Fruit fly (Drosophila melanogaster) whole organism, prepupa: Measurements from ENCODE around the gene CG6340.
A peak's percentile ranks its signal among the peaks of the same experiment; 100 is the strongest.

Experiments
- Eip93F ChIP-seq: fragments of 200-800 bp; sonication (Bioruptor generic); optimal IDR thresholded peaks from 2 replicates; lab custom pipeline; 2016; ENCODE audit warnings: missing biosample characterization, mild to moderate bottlenecking, missing genetic modification characterization
- Gug ChIP-seq: fragments of 200-800 bp; sonication (Bioruptor generic); IDR thresholded peaks from 2 replicates; pipeline ENCODE4 v1.3.6; 2022; ENCODE audit warnings: missing biosample characterization, missing genetic modification characterization
- Hr39 ChIP-seq: fragments of 200-800 bp; sonication (Bioruptor generic); optimal IDR thresholded peaks from 2 replicates; lab custom pipeline; 2016; ENCODE audit warnings: missing biosample characterization, missing genetic modification characterization
- Sox14 ChIP-seq: fragments of 200-800 bp; sonication (Bioruptor generic); optimal IDR thresholded peaks from 3 replicates; lab custom pipeline; 2016; ENCODE audit warnings: missing biosample characterization, missing genetic modification characterization
- Sox15 ChIP-seq: fragments of 200-800 bp; sonication (Bioruptor generic); optimal IDR thresholded peaks from 3 replicates; lab custom pipeline; 2016; ENCODE audit warnings: missing biosample characterization, missing genetic modification characterization
- fd59A ChIP-seq: fragments of 200-800 bp; sonication (Bioruptor generic); optimal IDR thresholded peaks from 2 replicates; lab custom pipeline; 2017; ENCODE audit warnings: missing biosample characterization, mild to moderate bottlenecking, missing genetic modification characterization, missing genetic modification reagents
- svp ChIP-seq: fragments of 200-800 bp; sonication (Bioruptor generic); peaks from one replicate; lab custom pipeline; 2016; ENCODE audit warnings: missing biosample characterization, missing genetic modification characterization

- no peak for TF ChIP-seq Hr39 (GFP tag; lab: Kevin White, UChicago)
- no peak for TF ChIP-seq svp
- peak; percentile 13 for TF ChIP-seq Sox14 (GFP tag; lab: Kevin White, UChicago)
- no peak for TF ChIP-seq fd59A (GFP tag; lab: Kevin White, UChicago)
- no peak for TF ChIP-seq Sox15
- TF ChIP-seq Eip93F (GFP tag; lab: Kevin White, UChicago), result no peak
- no peak for TF ChIP-seq Gug (GFP tag; lab: Robert Waterston, UW)
Measured at dm6 chrX:15482236-15482660, at the start of gene CG6340.
